Worm (Caenorhabditis elegans): ENCODE results near the gene F23F1.5.

- TF ChIP-seq W03F9.2 (tag; optimal IDR thresholded peaks at IDR 0.05), result no peak
- TF ChIP-seq him-1 (tag; optimal IDR thresholded peaks at IDR 0.05), result no peak
- TF ChIP-seq dao-5 (tag; optimal IDR thresholded peaks at IDR 0.05), result no peak
Observed at ce11 chrII:39437-39836, 8.1 kb upstream of the F23F1.5 start, which contains the start of gene spp-24.
